Worm (Caenorhabditis elegans) whole organism, L1 larva: ENCODE measurements around the gene clec-133.
A peak's percentile ranks its signal among the peaks of the same experiment; 100 is the strongest.

Experiments
- C16A3.4 ChIP-seq: fragments of 150-350 bp; optimal IDR thresholded peaks from 2 replicates; lab custom pipeline; 2014; ENCODE audit warnings: missing biosample characterization, missing genetic modification characterization
- aly-2 ChIP-seq: fragments of 150-350 bp; optimal IDR thresholded peaks from 2 replicates; lab custom pipeline; 2014; ENCODE audit warnings: missing biosample characterization, missing genetic modification characterization
- ceh-63 ChIP-seq: fragments of 200-800 bp; sonication (Bioruptor generic); optimal IDR thresholded peaks from 2 replicates; lab custom pipeline; 2018; ENCODE audit warnings: mild to moderate bottlenecking, missing genetic modification characterization, missing compliant biosample characterization
- ceh-8 ChIP-seq: fragments of 200-800 bp; sonication (Bioruptor generic); optimal IDR thresholded peaks from 2 replicates; lab custom pipeline; 2018; ENCODE audit warnings: mild to moderate bottlenecking, missing genetic modification characterization, moderate library complexity, missing compliant biosample characterization
- ceh-90 ChIP-seq: sonication (generic microtip); optimal IDR thresholded peaks from 2 replicates; lab custom pipeline; 2016; ENCODE audit warnings: missing genetic modification characterization, missing compliant biosample characterization
- ces-1 ChIP-seq: fragments of 150-350 bp; optimal IDR thresholded peaks from 2 replicates; lab custom pipeline; 2014; ENCODE audit warnings: missing biosample characterization, missing genetic modification reagents, missing genetic modification characterization
- dpl-1 ChIP-seq, 3 experiments: fragments of 150-350 bp in 2 of 3; sonication (generic microtip) in 1 of 3; optimal IDR thresholded peaks; 2 replicates each; lab custom pipeline; 2014 to 2017; ENCODE audit warnings: missing biosample characterization in 3 of 3, missing genetic modification characterization in 3 of 3, missing genetic modification reagents in 3 of 3
- efl-1 ChIP-seq, 4 experiments: fragments of 150-350 bp; optimal IDR thresholded peaks in 3 of 4; peaks in 1 of 4; 1 replicate in 1 of 4; 2 replicates in 3 of 4; lab custom pipeline; 2014; ENCODE audit warnings: missing biosample characterization in 2 of 4, missing genetic modification characterization in 2 of 4, missing genetic modification reagents in 2 of 4
- egl-13 ChIP-seq: sonication (generic microtip); optimal IDR thresholded peaks from 2 replicates; lab custom pipeline; 2016; ENCODE audit warnings: missing genotype, missing genetic modification reagents, missing genetic modification characterization, missing compliant biosample characterization
- egl-27 ChIP-seq, 2 experiments: fragments of 150-350 bp in 1 of 2; sonication (generic microtip); optimal IDR thresholded peaks; 3 replicates each; lab custom pipeline; 2017 to 2018; ENCODE audit warnings: missing biosample characterization in 2 of 2, missing genetic modification characterization in 2 of 2, missing genetic modification reagents in 2 of 2
- fkh-8 ChIP-seq: sonication (generic microtip); optimal IDR thresholded peaks from 2 replicates; lab custom pipeline; 2016; ENCODE audit warnings: mild to moderate bottlenecking, missing genetic modification characterization, missing compliant biosample characterization
- fos-1 ChIP-seq: fragments of 150-350 bp; optimal IDR thresholded peaks from 2 replicates; lab custom pipeline; 2014; ENCODE audit warnings: missing biosample characterization, missing genetic modification characterization
- grh-1 ChIP-seq: fragments of 200-800 bp; sonication (Bioruptor generic); IDR thresholded peaks from 2 replicates; pipeline ENCODE4 v1.3.6; 2022; ENCODE audit warnings: missing genetic modification reagents, missing genetic modification characterization, missing compliant biosample characterization
- hlh-17 ChIP-seq: fragments of 200-800 bp; sonication (Bioruptor generic); optimal IDR thresholded peaks from 2 replicates; lab custom pipeline; 2018; ENCODE audit warnings: missing genetic modification characterization, mild to moderate bottlenecking, missing compliant biosample characterization, moderate library complexity, borderline replicate concordance
- hlh-4 ChIP-seq: sonication (generic microtip); optimal IDR thresholded peaks from 2 replicates; lab custom pipeline; 2016; ENCODE audit warnings: mild to moderate bottlenecking, missing genetic modification characterization, missing compliant biosample characterization
- irx-1 ChIP-seq: sonication (generic microtip); optimal IDR thresholded peaks from 2 replicates; lab custom pipeline; 2016; ENCODE audit warnings: missing genetic modification characterization, missing compliant biosample characterization
- jun-1 ChIP-seq: fragments of 150-350 bp; optimal IDR thresholded peaks from 2 replicates; lab custom pipeline; 2014; ENCODE audit warnings: missing biosample characterization, missing genetic modification reagents, missing genetic modification characterization
- lin-13 ChIP-seq: fragments of 150-350 bp; optimal IDR thresholded peaks from 2 replicates; lab custom pipeline; 2014; ENCODE audit warnings: missing biosample characterization, missing genetic modification reagents, missing genetic modification characterization
- lin-15B ChIP-seq: fragments of 150-350 bp; sonication (generic microtip); optimal IDR thresholded peaks from 3 replicates; lab custom pipeline; 2014; ENCODE audit warnings: missing biosample characterization, missing genetic modification characterization
- lin-39 ChIP-seq: fragments of 150-350 bp; optimal IDR thresholded peaks from 2 replicates; lab custom pipeline; 2014; ENCODE audit warnings: missing biosample characterization, missing genetic modification reagents, missing genetic modification characterization
- mab-9 ChIP-seq: fragments of 200-800 bp; sonication (Bioruptor generic); IDR thresholded peaks from 2 replicates; pipeline ENCODE4 v1.3.6; 2022; ENCODE audit warnings: missing genetic modification reagents, missing genetic modification characterization, missing compliant biosample characterization
- mdl-1 ChIP-seq, 2 experiments: fragments of 150-350 bp; optimal IDR thresholded peaks; 2 replicates each; lab custom pipeline; 2014 to 2017; ENCODE audit warnings: missing biosample characterization in 2 of 2, missing genetic modification characterization in 2 of 2, inconsistent platforms in 1 of 2
- mep-1 ChIP-seq: fragments of 150-350 bp; optimal IDR thresholded peaks from 2 replicates; lab custom pipeline; 2014; ENCODE audit warnings: missing biosample characterization, missing genetic modification characterization
- nhr-12 ChIP-seq: sonication (generic microtip); optimal IDR thresholded peaks from 2 replicates; lab custom pipeline; 2017; ENCODE audit warnings: missing biosample characterization, missing genetic modification characterization
- nhr-20 ChIP-seq: sonication (generic microtip); optimal IDR thresholded peaks from 2 replicates; lab custom pipeline; 2016; ENCODE audit warnings: mild to moderate bottlenecking, missing genetic modification characterization, missing compliant biosample characterization
- nhr-237 ChIP-seq: fragments of 150-350 bp; optimal IDR thresholded peaks from 2 replicates; lab custom pipeline; 2014; ENCODE audit warnings: missing biosample characterization, missing genetic modification characterization
- nhr-71 ChIP-seq: sonication (generic microtip); optimal IDR thresholded peaks from 2 replicates; lab custom pipeline; 2016; ENCODE audit warnings: mild to moderate bottlenecking, missing genetic modification characterization, moderate library complexity, missing compliant biosample characterization
- nhr-76 ChIP-seq: sonication (generic microtip); optimal IDR thresholded peaks from 2 replicates; lab custom pipeline; 2017; ENCODE audit warnings: missing biosample characterization, missing genetic modification characterization
- nhr-90 ChIP-seq: sonication (generic microtip); optimal IDR thresholded peaks from 2 replicates; lab custom pipeline; 2016; ENCODE audit warnings: mild to moderate bottlenecking, missing genetic modification characterization, missing compliant biosample characterization; ENCODE audit not compliant: poor library complexity
- pax-3 ChIP-seq: fragments of 200-800 bp; sonication (Bioruptor generic); optimal IDR thresholded peaks from 2 replicates; lab custom pipeline; 2018; ENCODE audit warnings: mild to moderate bottlenecking, missing genetic modification characterization, moderate library complexity, missing compliant biosample characterization
- snu-23 ChIP-seq: sonication (generic microtip); optimal IDR thresholded peaks from 2 replicates; lab custom pipeline; 2016; ENCODE audit warnings: missing genetic modification characterization, missing compliant biosample characterization
- sox-4 ChIP-seq: sonication (generic microtip); optimal IDR thresholded peaks from 2 replicates; lab custom pipeline; 2016; ENCODE audit warnings: missing genetic modification characterization, missing compliant biosample characterization
- tbx-2 ChIP-seq: sonication (generic microtip); optimal IDR thresholded peaks from 2 replicates; lab custom pipeline; 2016; ENCODE audit warnings: missing genetic modification characterization, missing compliant biosample characterization
- unc-30 ChIP-seq: sonication (generic microtip); optimal IDR thresholded peaks from 2 replicates; lab custom pipeline; 2017; ENCODE audit warnings: missing biosample characterization, missing genetic modification characterization
- ztf-11 ChIP-seq, 2 experiments: sonication (generic microtip); optimal IDR thresholded peaks; 2 replicates each; lab custom pipeline; 2016 to 2017; ENCODE audit warnings: missing genetic modification characterization in 2 of 2, missing biosample characterization in 1 of 2, missing compliant biosample characterization in 1 of 2

The clec-133 gene

ce11 chrII:3578121-3578520 is at the start of gene clec-133:
TSS of gene clec-133 (plus strand) at chrII:3578421.
- TF ChIP-seq snu-23: no peak
- TF ChIP-seq fkh-8 (tag; lab: Kevin White, UChicago): no peak
- TF ChIP-seq nhr-20 (tag; lab: Kevin White, UChicago): no peak
- TF ChIP-seq nhr-12 (tag; lab: Kevin White, UChicago): no peak
- TF ChIP-seq ztf-11 (tag; optimal IDR thresholded peaks at IDR 0.05; lab: Kevin White, UChicago): no peak
- no peak for TF ChIP-seq dpl-1 (GFP tag; optimal IDR thresholded peaks at IDR 0.05; lab: Kevin White, UChicago)
- no peak for TF ChIP-seq nhr-71 (tag; lab: Kevin White, UChicago)
- TF ChIP-seq ces-1 (GFP tag; lab: Kevin White, UChicago): no peak
- TF ChIP-seq sox-4 (tag; lab: Kevin White, UChicago): no peak
- no peak for TF ChIP-seq nhr-90 (tag; lab: Kevin White, UChicago)
- TF ChIP-seq aly-2 (tag; lab: Kevin White, UChicago): no peak
- no peak for TF ChIP-seq jun-1 (tag; lab: Kevin White, UChicago)
- no peak for TF ChIP-seq ceh-90 (tag; lab: Kevin White, UChicago)
- no peak for TF ChIP-seq lin-15B (tag; lab: Kevin White, UChicago)
- TF ChIP-seq egl-27 (tag; optimal IDR thresholded peaks at IDR 0.05; lab: Kevin White, UChicago): no peak
- no peak for TF ChIP-seq mdl-1 (tag; optimal IDR thresholded peaks at IDR 0.05; lab: Kevin White, UChicago)
- TF ChIP-seq unc-30 (tag; lab: Kevin White, UChicago): no peak
- TF ChIP-seq grh-1 (GFP tag; lab: Robert Waterston, UW): no peak
- TF ChIP-seq irx-1 (tag; lab: Kevin White, UChicago): no peak
- TF ChIP-seq ceh-63: no peak
- TF ChIP-seq, all 84 proteins: peak for 0

- no peak for TF ChIP-seq nhr-76 (tag; lab: Kevin White, UChicago)
- TF ChIP-seq nhr-20 (tag; lab: Kevin White, UChicago): no peak
- no peak for TF ChIP-seq efl-1 (optimal IDR thresholded peaks at IDR 0.05; lab: Kevin White, UChicago)
- peak in 1 of 2 experiments; percentile 2 for TF ChIP-seq efl-1 (GFP tag; optimal IDR thresholded peaks at IDR 0.05 in 1 of 2; lab: Kevin White, UChicago)
- TF ChIP-seq, all 84 proteins: peak for 1
These were observed 38.1 kb upstream of the clec-133 start for ce11 chrII:3540151-3540550.

ce11 chrII:3546381-3546931 is 31.8 kb upstream of the clec-133 start, which contains the start of gene apd-3:
TSS of gene apd-3 (minus strand) at chrII:3546431.
- TF ChIP-seq hlh-4 (tag; lab: Kevin White, UChicago): no peak
- TF ChIP-seq pax-3: no peak
- TF ChIP-seq fkh-8 (tag; lab: Kevin White, UChicago): no peak
- TF ChIP-seq nhr-20 (tag; lab: Kevin White, UChicago): no peak
- no peak for TF ChIP-seq irx-1 (tag; lab: Kevin White, UChicago)
- TF ChIP-seq lin-13: no peak
- TF ChIP-seq ceh-63: no peak
- TF ChIP-seq tbx-2 (tag; lab: Kevin White, UChicago): no peak
- no peak for TF ChIP-seq C16A3.4 (tag; lab: Kevin White, UChicago)
- no peak for TF ChIP-seq fos-1 (tag; lab: Kevin White, UChicago)
- no peak for TF ChIP-seq unc-30 (tag; lab: Kevin White, UChicago)
- TF ChIP-seq nhr-237: no peak
- no peak for TF ChIP-seq nhr-90 (tag; lab: Kevin White, UChicago)
- no peak for TF ChIP-seq egl-13 (tag; lab: Kevin White, UChicago)
- no peak for TF ChIP-seq ces-1 (GFP tag; lab: Kevin White, UChicago)
- TF ChIP-seq ceh-8 (GFP tag; lab: Kevin White, UChicago): no peak
- no peak for TF ChIP-seq mep-1 (tag; lab: Kevin White, UChicago)
- TF ChIP-seq lin-39 (tag; lab: Kevin White, UChicago): no peak
- TF ChIP-seq hlh-17 (GFP tag; lab: Kevin White, UChicago): no peak
- no peak for TF ChIP-seq mab-9 (GFP tag; lab: Robert Waterston, UW)
